Worm (Caenorhabditis elegans) whole organism, L1 larva: ENCODE results near the gene F07F6.7.

Experiments
- C16A3.4 ChIP-seq: fragments of 150-350 bp; optimal IDR thresholded peaks from 2 replicates; lab custom pipeline; 2014; ENCODE audit warnings: missing biosample characterization, missing genetic modification characterization
- Y116A8C.19 ChIP-seq: sonication (generic microtip); optimal IDR thresholded peaks from 2 replicates; lab custom pipeline; 2016; ENCODE audit warnings: missing compliant biosample characterization, missing genetic modification characterization, borderline replicate concordance
- alr-1 ChIP-seq: fragments of 200-800 bp; sonication (Bioruptor generic); optimal IDR thresholded peaks from 2 replicates; lab custom pipeline; 2018; ENCODE audit warnings: borderline replicate concordance, mild to moderate bottlenecking, missing genetic modification characterization, missing compliant biosample characterization
- blmp-1 ChIP-seq: fragments of 150-350 bp; optimal IDR thresholded peaks from 2 replicates; lab custom pipeline; 2014; ENCODE audit warnings: missing biosample characterization, missing genetic modification characterization
- ceh-63 ChIP-seq: fragments of 200-800 bp; sonication (Bioruptor generic); optimal IDR thresholded peaks from 2 replicates; lab custom pipeline; 2018; ENCODE audit warnings: mild to moderate bottlenecking, missing genetic modification characterization, missing compliant biosample characterization
- ceh-8 ChIP-seq: fragments of 200-800 bp; sonication (Bioruptor generic); optimal IDR thresholded peaks from 2 replicates; lab custom pipeline; 2018; ENCODE audit warnings: mild to moderate bottlenecking, missing genetic modification characterization, moderate library complexity, missing compliant biosample characterization
- ceh-82 ChIP-seq, 3 experiments: fragments of 150-350 bp in 1 of 3; sonication (generic microtip) in 2 of 3; optimal IDR thresholded peaks; 2 replicates each; lab custom pipeline; 2014 to 2017; ENCODE audit warnings: missing biosample characterization in 3 of 3, missing genetic modification characterization in 3 of 3
- ceh-88 ChIP-seq: fragments of 200-800 bp; sonication (Bioruptor generic); IDR thresholded peaks from 2 replicates; pipeline ENCODE4 v1.3.6; 2022; ENCODE audit warnings: missing genetic modification characterization, missing compliant biosample characterization
- ceh-90 ChIP-seq: sonication (generic microtip); optimal IDR thresholded peaks from 2 replicates; lab custom pipeline; 2016; ENCODE audit warnings: missing genetic modification characterization, missing compliant biosample characterization
- ces-1 ChIP-seq: fragments of 150-350 bp; optimal IDR thresholded peaks from 2 replicates; lab custom pipeline; 2014; ENCODE audit warnings: missing biosample characterization, missing genetic modification reagents, missing genetic modification characterization
- dpl-1 ChIP-seq, 3 experiments: fragments of 150-350 bp in 2 of 3; sonication (generic microtip) in 1 of 3; optimal IDR thresholded peaks; 2 replicates each; lab custom pipeline; 2014 to 2017; ENCODE audit warnings: missing biosample characterization in 3 of 3, missing genetic modification characterization in 3 of 3, missing genetic modification reagents in 3 of 3
- dsc-1 ChIP-seq: sonication (generic microtip); optimal IDR thresholded peaks from 2 replicates; lab custom pipeline; 2016; ENCODE audit warnings: mild to moderate bottlenecking, missing genetic modification characterization, missing compliant biosample characterization
- efl-1 ChIP-seq, 4 experiments: fragments of 150-350 bp; optimal IDR thresholded peaks in 3 of 4; peaks in 1 of 4; 1 replicate in 1 of 4; 2 replicates in 3 of 4; lab custom pipeline; 2014; ENCODE audit warnings: missing biosample characterization in 2 of 4, missing genetic modification characterization in 2 of 4, missing genetic modification reagents in 2 of 4
- efl-3 ChIP-seq: fragments of 200-800 bp; sonication (Bioruptor generic); optimal IDR thresholded peaks from 2 replicates; lab custom pipeline; 2018; ENCODE audit warnings: mild to moderate bottlenecking, missing genetic modification characterization, missing compliant biosample characterization
- egl-27 ChIP-seq, 2 experiments: fragments of 150-350 bp in 1 of 2; sonication (generic microtip); optimal IDR thresholded peaks; 3 replicates each; lab custom pipeline; 2017 to 2018; ENCODE audit warnings: missing biosample characterization in 2 of 2, missing genetic modification characterization in 2 of 2, missing genetic modification reagents in 2 of 2
- elt-2 ChIP-seq: sonication (generic microtip); optimal IDR thresholded peaks from 2 replicates; lab custom pipeline; 2016; ENCODE audit warnings: missing genetic modification characterization, mild to moderate bottlenecking, inconsistent platforms, missing compliant biosample characterization, missing genetic modification reagents
- elt-3 ChIP-seq, 6 experiments: fragments of 150-350 bp in 1 of 6; sonication (generic microtip); optimal IDR thresholded peaks; 2 replicates each; lab custom pipeline; 2017 to 2018; ENCODE audit warnings: missing biosample characterization in 6 of 6, missing genetic modification characterization in 6 of 6, inconsistent platforms in 1 of 6
- ets-5 ChIP-seq: fragments of 200-800 bp; sonication (Bioruptor generic); IDR thresholded peaks from 2 replicates; pipeline ENCODE4 v1.3.6; 2022; ENCODE audit warnings: missing genetic modification characterization, missing compliant biosample characterization
- fkh-8 ChIP-seq: sonication (generic microtip); optimal IDR thresholded peaks from 2 replicates; lab custom pipeline; 2016; ENCODE audit warnings: mild to moderate bottlenecking, missing genetic modification characterization, missing compliant biosample characterization
- fos-1 ChIP-seq: fragments of 150-350 bp; optimal IDR thresholded peaks from 2 replicates; lab custom pipeline; 2014; ENCODE audit warnings: missing biosample characterization, missing genetic modification characterization
- lin-13 ChIP-seq: fragments of 150-350 bp; optimal IDR thresholded peaks from 2 replicates; lab custom pipeline; 2014; ENCODE audit warnings: missing biosample characterization, missing genetic modification reagents, missing genetic modification characterization
- lin-15B ChIP-seq: fragments of 150-350 bp; sonication (generic microtip); optimal IDR thresholded peaks from 3 replicates; lab custom pipeline; 2014; ENCODE audit warnings: missing biosample characterization, missing genetic modification characterization
- lin-35 ChIP-seq, 2 experiments: fragments of 150-350 bp; optimal IDR thresholded peaks; 2 replicates each; lab custom pipeline; 2014; ENCODE audit warnings: missing biosample characterization in 2 of 2, missing genetic modification characterization in 2 of 2, missing genetic modification reagents in 2 of 2
- lir-3 ChIP-seq: sonication (generic microtip); optimal IDR thresholded peaks from 2 replicates; lab custom pipeline; 2016; ENCODE audit warnings: mild to moderate bottlenecking, missing genetic modification characterization, moderate library complexity, missing compliant biosample characterization; ENCODE audit not compliant: poor library complexity
- lsy-2 ChIP-seq, 2 experiments: fragments of 150-350 bp; optimal IDR thresholded peaks; 2 replicates each; lab custom pipeline; 2014; ENCODE audit warnings: missing biosample characterization in 2 of 2, missing genetic modification characterization in 2 of 2
- mdl-1 ChIP-seq, 2 experiments: fragments of 150-350 bp; optimal IDR thresholded peaks; 2 replicates each; lab custom pipeline; 2014 to 2017; ENCODE audit warnings: missing biosample characterization in 2 of 2, missing genetic modification characterization in 2 of 2, inconsistent platforms in 1 of 2
- mef-2 ChIP-seq: fragments of 150-350 bp; optimal IDR thresholded peaks from 2 replicates; lab custom pipeline; 2014; ENCODE audit warnings: missing biosample characterization, missing genetic modification characterization
- mep-1 ChIP-seq: fragments of 150-350 bp; optimal IDR thresholded peaks from 2 replicates; lab custom pipeline; 2014; ENCODE audit warnings: missing biosample characterization, missing genetic modification characterization
- nhr-12 ChIP-seq: sonication (generic microtip); optimal IDR thresholded peaks from 2 replicates; lab custom pipeline; 2017; ENCODE audit warnings: missing biosample characterization, missing genetic modification characterization
- nhr-20 ChIP-seq: sonication (generic microtip); optimal IDR thresholded peaks from 2 replicates; lab custom pipeline; 2016; ENCODE audit warnings: mild to moderate bottlenecking, missing genetic modification characterization, missing compliant biosample characterization
- nhr-237 ChIP-seq: fragments of 150-350 bp; optimal IDR thresholded peaks from 2 replicates; lab custom pipeline; 2014; ENCODE audit warnings: missing biosample characterization, missing genetic modification characterization
- nhr-47 ChIP-seq: sonication (generic microtip); optimal IDR thresholded peaks from 2 replicates; lab custom pipeline; 2016; ENCODE audit warnings: mild to moderate bottlenecking, missing genetic modification characterization, moderate library complexity, missing compliant biosample characterization
- nhr-71 ChIP-seq: sonication (generic microtip); optimal IDR thresholded peaks from 2 replicates; lab custom pipeline; 2016; ENCODE audit warnings: mild to moderate bottlenecking, missing genetic modification characterization, moderate library complexity, missing compliant biosample characterization
- nhr-76 ChIP-seq: sonication (generic microtip); optimal IDR thresholded peaks from 2 replicates; lab custom pipeline; 2017; ENCODE audit warnings: missing biosample characterization, missing genetic modification characterization
- nhr-77 ChIP-seq: fragments of 150-350 bp; optimal IDR thresholded peaks from 2 replicates; lab custom pipeline; 2014; ENCODE audit warnings: missing biosample characterization, missing genetic modification characterization
- nhr-90 ChIP-seq: sonication (generic microtip); optimal IDR thresholded peaks from 2 replicates; lab custom pipeline; 2016; ENCODE audit warnings: mild to moderate bottlenecking, missing genetic modification characterization, missing compliant biosample characterization; ENCODE audit not compliant: poor library complexity
- pax-3 ChIP-seq: fragments of 200-800 bp; sonication (Bioruptor generic); optimal IDR thresholded peaks from 2 replicates; lab custom pipeline; 2018; ENCODE audit warnings: mild to moderate bottlenecking, missing genetic modification characterization, moderate library complexity, missing compliant biosample characterization
- skn-1 ChIP-seq: fragments of 150-350 bp; optimal IDR thresholded peaks from 2 replicates; lab custom pipeline; 2014; ENCODE audit warnings: missing biosample characterization, missing genetic modification characterization
- snpc-4 ChIP-seq: fragments of 150-350 bp; optimal IDR thresholded peaks from 2 replicates; lab custom pipeline; 2014; ENCODE audit warnings: missing biosample characterization, missing genetic modification characterization
- snu-23 ChIP-seq: sonication (generic microtip); optimal IDR thresholded peaks from 2 replicates; lab custom pipeline; 2016; ENCODE audit warnings: missing genetic modification characterization, missing compliant biosample characterization
- swsn-7 ChIP-seq: sonication (generic microtip); optimal IDR thresholded peaks from 2 replicates; lab custom pipeline; 2016; ENCODE audit warnings: missing genetic modification characterization, missing compliant biosample characterization
- tbx-2 ChIP-seq: sonication (generic microtip); optimal IDR thresholded peaks from 2 replicates; lab custom pipeline; 2016; ENCODE audit warnings: missing genetic modification characterization, missing compliant biosample characterization
- unc-30 ChIP-seq: sonication (generic microtip); optimal IDR thresholded peaks from 2 replicates; lab custom pipeline; 2017; ENCODE audit warnings: missing biosample characterization, missing genetic modification characterization
- unc-62 ChIP-seq: fragments of 150-350 bp; optimal IDR thresholded peaks from 2 replicates; lab custom pipeline; 2014; ENCODE audit warnings: missing biosample characterization, missing genetic modification reagents, missing genetic modification characterization
- unc-86 ChIP-seq: sonication (generic microtip); optimal IDR thresholded peaks from 2 replicates; lab custom pipeline; 2016; ENCODE audit warnings: missing genetic modification characterization, missing compliant biosample characterization
- xbp-1 ChIP-seq: sonication (generic microtip); optimal IDR thresholded peaks from 2 replicates; lab custom pipeline; 2016; ENCODE audit warnings: missing genetic modification characterization, missing compliant biosample characterization
- zip-4 ChIP-seq: fragments of 200-800 bp; sonication (Bioruptor generic); optimal IDR thresholded peaks from 2 replicates; lab custom pipeline; 2018; ENCODE audit warnings: mild to moderate bottlenecking, missing genetic modification characterization, moderate library complexity, missing compliant biosample characterization
- ztf-11 ChIP-seq, 2 experiments: sonication (generic microtip); optimal IDR thresholded peaks; 2 replicates each; lab custom pipeline; 2016 to 2017; ENCODE audit warnings: missing genetic modification characterization in 2 of 2, missing biosample characterization in 1 of 2, missing compliant biosample characterization in 1 of 2

F07F6.7 gene

DNA sequence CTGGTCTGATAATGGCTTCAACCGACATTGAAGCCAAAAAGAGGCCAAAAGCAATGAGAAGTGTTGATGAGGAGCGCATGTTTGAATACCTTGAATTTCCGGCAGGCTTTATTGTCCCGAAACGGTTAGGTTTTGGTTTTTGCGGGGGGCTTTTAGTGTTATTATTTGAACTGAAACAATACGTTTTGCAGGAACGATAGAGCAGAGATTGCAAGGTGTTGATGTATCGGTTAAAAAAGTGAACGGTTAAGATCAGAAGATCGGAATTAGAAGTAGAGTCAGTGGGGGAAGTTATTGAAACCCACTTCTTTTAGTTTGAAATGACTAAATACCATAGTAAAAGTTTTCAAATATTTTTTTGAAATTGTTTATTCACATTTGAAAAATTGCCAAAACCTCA, 16.1 kb downstream of the F07F6.7 start, which contains the start of gene clec-141:
clec-141 (minus strand) TSS at position 101 of the 400 bp plus-strand sequence.
- TF ChIP-seq nhr-20 (tag; lab: Kevin White, UChicago), result no peak
- no peak for TF ChIP-seq efl-1 (optimal IDR thresholded peaks at IDR 0.05; lab: Kevin White, UChicago)
- TF ChIP-seq efl-1 (GFP tag; optimal IDR thresholded peaks at IDR 0.05 in 1 of 2; lab: Kevin White, UChicago), result no peak
- TF ChIP-seq lin-35 (GFP tag; optimal IDR thresholded peaks at IDR 0.05; lab: Kevin White, UChicago), result no peak
- TF ChIP-seq xbp-1, result no peak
- no peak for TF ChIP-seq mdl-1 (tag; optimal IDR thresholded peaks at IDR 0.05; lab: Kevin White, UChicago)
- TF ChIP-seq tbx-2, result no peak
- no peak for TF ChIP-seq snu-23
- TF ChIP-seq nhr-237 (tag; lab: Kevin White, UChicago), result no peak
- TF ChIP-seq ztf-11 (tag; optimal IDR thresholded peaks at IDR 0.05; lab: Kevin White, UChicago), result no peak
- no peak for TF ChIP-seq ceh-82 (tag; optimal IDR thresholded peaks at IDR 0.05; lab: Kevin White, UChicago)
- TF ChIP-seq unc-30, result no peak
- TF ChIP-seq pax-3 (tag; lab: Kevin White, UChicago), result no peak
- TF ChIP-seq nhr-12 (tag; lab: Kevin White, UChicago), result no peak
- no peak for TF ChIP-seq Y116A8C.19 (tag; lab: Kevin White, UChicago)
- TF ChIP-seq zip-4 (GFP tag; lab: Kevin White, UChicago), result no peak
- TF ChIP-seq unc-62 (GFP tag; lab: Kevin White, UChicago), result no peak
- TF ChIP-seq lir-3, result no peak

DNA sequence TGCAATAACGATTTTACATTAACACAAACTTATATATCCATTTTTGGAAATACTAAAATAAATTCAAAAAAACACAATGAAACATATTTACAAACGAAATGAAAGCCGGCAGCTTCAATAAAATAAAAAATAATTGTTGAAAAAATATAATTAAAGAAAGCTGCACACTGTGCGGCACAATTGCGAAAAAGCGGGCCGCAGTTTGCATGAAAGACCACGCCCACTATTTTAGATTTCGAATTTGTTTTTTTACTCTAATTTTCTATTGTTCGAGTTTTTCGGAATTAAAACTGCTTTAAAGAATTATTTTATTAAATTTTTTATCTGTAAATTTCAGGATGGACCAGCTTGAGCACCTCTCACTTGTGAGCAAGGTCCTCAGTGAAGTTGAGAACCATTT, 24.5 kb downstream of the F07F6.7 start, which contains the start of gene mog-5:
mog-5 (plus strand) TSS at position 338 of the 400 bp plus-strand sequence.
- TF ChIP-seq nhr-76 (tag; lab: Kevin White, UChicago) (no peak), lin-13 (GFP tag; lab: Kevin White, UChicago) (no peak), nhr-12 (tag; lab: Kevin White, UChicago) (no peak), swsn-7 (peak; percentile 25), lin-35 (GFP tag; optimal IDR thresholded peaks at IDR 0.05; lab: Kevin White, UChicago) (peak in 1 of 2 experiments; percentile 33), nhr-71 (tag; lab: Kevin White, UChicago) (peak; percentile 35), dpl-1 (GFP tag; optimal IDR thresholded peaks at IDR 0.05; lab: Kevin White, UChicago) (peak; percentile 8 to 41 (median 20)), ets-5 (GFP tag; lab: Robert Waterston, UW) (no peak), nhr-77 (tag; lab: Kevin White, UChicago) (no peak), nhr-237 (tag; lab: Kevin White, UChicago) (no peak), blmp-1 (tag; lab: Kevin White, UChicago) (peak; percentile 24), ceh-88 (no peak), mdl-1 (tag; optimal IDR thresholded peaks at IDR 0.05; lab: Kevin White, UChicago) (peak in 1 of 2 experiments; percentile 1), tbx-2 (peak; percentile 28), alr-1 (no peak), ceh-8 (no peak), mef-2 (tag; lab: Kevin White, UChicago) (no peak), ces-1 (GFP tag; lab: Kevin White, UChicago) (no peak), nhr-90 (tag; lab: Kevin White, UChicago) (peak; percentile 32), lsy-2 (tag; optimal IDR thresholded peaks at IDR 0.05; lab: Kevin White, UChicago) (peak; percentile 46 to 47), snpc-4 (peak; percentile 7), ceh-82 (tag; optimal IDR thresholded peaks at IDR 0.05; lab: Kevin White, UChicago) (peak in 2 of 3 experiments; percentile 10 to 23), elt-2 (tag; lab: Kevin White, UChicago) (peak; percentile 7), mep-1 (tag; lab: Kevin White, UChicago) (no peak), lin-15B (tag; lab: Kevin White, UChicago) (no peak), efl-1 (optimal IDR thresholded peaks at IDR 0.05; lab: Kevin White, UChicago) (peak; percentile 14 to 41), efl-1 (GFP tag; optimal IDR thresholded peaks at IDR 0.05 in 1 of 2; lab: Kevin White, UChicago) (peak; percentile 36 to 93), skn-1 (peak; percentile 11), egl-27 (tag; optimal IDR thresholded peaks at IDR 0.05; lab: Kevin White, UChicago) (no peak), dsc-1 (tag; lab: Kevin White, UChicago) (peak; percentile 35), snu-23 (peak; percentile 32), efl-3 (GFP tag; lab: Kevin White, UChicago) (no peak), C16A3.4 (tag; lab: Kevin White, UChicago) (peak; percentile 35), ceh-90 (tag; lab: Kevin White, UChicago) (no peak), lir-3 (no peak), elt-3 (tag; optimal IDR thresholded peaks at IDR 0.05; lab: Kevin White, UChicago) (peak in 1 of 6 experiments; percentile 51), ceh-63 (no peak), unc-86 (tag; lab: Kevin White, UChicago) (no peak), nhr-47 (tag; lab: Kevin White, UChicago) (peak; percentile 4), fkh-8 (tag; lab: Kevin White, UChicago) (no peak), nhr-20 (tag; lab: Kevin White, UChicago) (peak; percentile 39), fos-1 (tag; lab: Kevin White, UChicago) (no peak)
